Fruit fly (Drosophila melanogaster) whole organism, prepupa: ENCODE results near the gene CG42727.

Source experiments
- Blimp-1 ChIP-seq: fragments of 200-800 bp; sonication (Bioruptor generic); optimal IDR thresholded peaks from 3 replicates; lab custom pipeline; 2017; ENCODE audit warnings: missing biosample characterization, missing genetic modification characterization, mild to moderate bottlenecking, moderate library complexity, missing genetic modification reagents
- CG10631 ChIP-seq: fragments of 200-800 bp; sonication (Bioruptor generic); optimal IDR thresholded peaks from 2 replicates; lab custom pipeline; 2016; ENCODE audit warnings: missing biosample characterization, missing genetic modification characterization
- CG10669 ChIP-seq: fragments of 200-800 bp; sonication (Bioruptor generic); optimal IDR thresholded peaks from 3 replicates; lab custom pipeline; 2018; ENCODE audit warnings: missing biosample characterization, mild to moderate bottlenecking, missing genetic modification characterization, moderate library complexity
- CG11294 ChIP-seq: fragments of 200-800 bp; sonication (Bioruptor generic); IDR thresholded peaks from 2 replicates; pipeline ENCODE4 v1.3.6; 2022; ENCODE audit warnings: missing biosample characterization, missing genetic modification characterization
- CG11762 ChIP-seq: fragments of 200-800 bp; sonication (Bioruptor generic); optimal IDR thresholded peaks from 3 replicates; lab custom pipeline; 2016; ENCODE audit warnings: missing biosample characterization, missing genetic modification characterization; ENCODE audit not compliant: insufficient read depth
- CG15336 ChIP-seq: fragments of 200-800 bp; sonication (Bioruptor generic); IDR thresholded peaks from 2 replicates; pipeline ENCODE4 v1.3.6; 2022; ENCODE audit warnings: missing biosample characterization, missing genetic modification characterization
- CG1621 ChIP-seq: fragments of 200-800 bp; sonication (Bioruptor generic); optimal IDR thresholded peaks from 3 replicates; lab custom pipeline; 2018; ENCODE audit warnings: missing biosample characterization, mild to moderate bottlenecking, missing genetic modification characterization
- CG16779 ChIP-seq: fragments of 200-800 bp; sonication (Bioruptor generic); optimal IDR thresholded peaks from 3 replicates; lab custom pipeline; 2017; ENCODE audit warnings: missing biosample characterization, mild to moderate bottlenecking, missing genetic modification characterization
- CG3032 ChIP-seq: fragments of 200-800 bp; optimal IDR thresholded peaks from 2 replicates; lab custom pipeline; 2019; ENCODE audit warnings: missing biosample characterization, mild to moderate bottlenecking, missing genetic modification characterization, moderate library complexity
- CG31627 ChIP-seq: fragments of 200-800 bp; sonication (Bioruptor generic); optimal IDR thresholded peaks from 3 replicates; lab custom pipeline; 2016; ENCODE audit warnings: missing biosample characterization, missing genetic modification characterization
- CG32006 ChIP-seq: fragments of 200-800 bp; sonication (Bioruptor generic); optimal IDR thresholded peaks from 3 replicates; lab custom pipeline; 2017; ENCODE audit warnings: missing biosample characterization, mild to moderate bottlenecking, missing genetic modification characterization
- CG34406 ChIP-seq: fragments of 200-800 bp; sonication (Bioruptor generic); optimal IDR thresholded peaks from 3 replicates; lab custom pipeline; 2016; ENCODE audit warnings: missing biosample characterization, missing genetic modification characterization
- CG4318 ChIP-seq: fragments of 200-800 bp; sonication (Bioruptor generic); optimal IDR thresholded peaks from 3 replicates; lab custom pipeline; 2017; ENCODE audit warnings: missing biosample characterization, mild to moderate bottlenecking, missing genetic modification characterization
- CG6163 ChIP-seq: fragments of 200-800 bp; sonication (Bioruptor generic); IDR thresholded peaks from 3 replicates; pipeline ENCODE4 v1.3.6; 2022; ENCODE audit warnings: missing biosample characterization, missing genetic modification characterization
- CG6276 ChIP-seq: fragments of 200-800 bp; sonication (Bioruptor generic); optimal IDR thresholded peaks from 2 replicates; lab custom pipeline; 2017; ENCODE audit warnings: missing biosample characterization, mild to moderate bottlenecking, missing genetic modification characterization
- CG6792 ChIP-seq: fragments of 200-800 bp; sonication (Bioruptor generic); optimal IDR thresholded peaks from 3 replicates; lab custom pipeline; 2016; ENCODE audit warnings: missing biosample characterization, missing genetic modification characterization
- CG6808 ChIP-seq: fragments of 200-800 bp; sonication (Bioruptor generic); optimal IDR thresholded peaks from 3 replicates; lab custom pipeline; 2017; ENCODE audit warnings: missing biosample characterization, missing genetic modification characterization, mild to moderate bottlenecking, moderate library complexity, missing genetic modification reagents
- CG7368 ChIP-seq: fragments of 200-800 bp; sonication (Bioruptor generic); optimal IDR thresholded peaks from 3 replicates; lab custom pipeline; 2016; ENCODE audit warnings: missing biosample characterization, missing genetic modification characterization
- CG8119 ChIP-seq: fragments of 200-800 bp; sonication (Bioruptor generic); IDR thresholded peaks from 3 replicates; pipeline ENCODE4 v1.3.6; 2022; ENCODE audit warnings: missing biosample characterization, missing genetic modification characterization
- CG8632 ChIP-seq: fragments of 200-800 bp; sonication (Bioruptor generic); optimal IDR thresholded peaks from 3 replicates; lab custom pipeline; 2016; ENCODE audit warnings: missing biosample characterization, missing genetic modification characterization
- CG9139 ChIP-seq: fragments of 200-800 bp; sonication (Bioruptor generic); optimal IDR thresholded peaks from 3 replicates; lab custom pipeline; 2017; ENCODE audit warnings: missing biosample characterization, mild to moderate bottlenecking, missing genetic modification characterization
- Eip75B ChIP-seq: fragments of 200-800 bp; sonication (Bioruptor generic); optimal IDR thresholded peaks from 3 replicates; lab custom pipeline; 2016; ENCODE audit warnings: missing biosample characterization, missing genetic modification characterization
- Eip78C ChIP-seq: fragments of 200-800 bp; sonication (Bioruptor generic); peaks from one replicate; lab custom pipeline; 2016; ENCODE audit warnings: missing biosample characterization, missing genetic modification characterization
- Ets21C ChIP-seq: fragments of 200-800 bp; sonication (Bioruptor generic); optimal IDR thresholded peaks from 3 replicates; lab custom pipeline; 2016; ENCODE audit warnings: missing biosample characterization, missing genetic modification characterization
- Ets96B ChIP-seq: fragments of 200-800 bp; optimal IDR thresholded peaks from 2 replicates; lab custom pipeline; 2019; ENCODE audit warnings: missing biosample characterization, mild to moderate bottlenecking, missing genetic modification characterization, moderate library complexity
- Met ChIP-seq: fragments of 200-800 bp; sonication (Bioruptor generic); optimal IDR thresholded peaks from 3 replicates; lab custom pipeline; 2016; ENCODE audit warnings: missing biosample characterization, missing genetic modification characterization
- Sox14 ChIP-seq: fragments of 200-800 bp; sonication (Bioruptor generic); optimal IDR thresholded peaks from 3 replicates; lab custom pipeline; 2016; ENCODE audit warnings: missing biosample characterization, missing genetic modification characterization
- Sox15 ChIP-seq: fragments of 200-800 bp; sonication (Bioruptor generic); optimal IDR thresholded peaks from 3 replicates; lab custom pipeline; 2016; ENCODE audit warnings: missing biosample characterization, missing genetic modification characterization
- achi ChIP-seq: fragments of 200-800 bp; sonication (Bioruptor generic); optimal IDR thresholded peaks from 3 replicates; lab custom pipeline; 2016; ENCODE audit warnings: missing biosample characterization, missing genetic modification characterization
- acj6 ChIP-seq: fragments of 200-800 bp; sonication (Bioruptor generic); optimal IDR thresholded peaks from 3 replicates; lab custom pipeline; 2016; ENCODE audit warnings: missing biosample characterization, missing genetic modification characterization
- cyc ChIP-seq: fragments of 200-800 bp; sonication (Bioruptor generic); optimal IDR thresholded peaks from 3 replicates; lab custom pipeline; 2016; ENCODE audit warnings: missing biosample characterization, missing genetic modification characterization
- dac ChIP-seq: fragments of 200-800 bp; sonication (Bioruptor generic); optimal IDR thresholded peaks from 2 replicates; lab custom pipeline; 2017; ENCODE audit warnings: missing biosample characterization, mild to moderate bottlenecking, missing genetic modification characterization
- eg ChIP-seq: fragments of 200-800 bp; sonication (Bioruptor generic); IDR thresholded peaks from 3 replicates; pipeline ENCODE4 v1.3.6; 2022; ENCODE audit warnings: missing biosample characterization, missing genetic modification characterization
- esn ChIP-seq: fragments of 200-800 bp; sonication (Bioruptor generic); optimal IDR thresholded peaks from 2 replicates; lab custom pipeline; 2016; ENCODE audit warnings: missing biosample characterization, mild to moderate bottlenecking, missing genetic modification characterization, moderate library complexity
- lz ChIP-seq: fragments of 200-800 bp; sonication (Bioruptor generic); optimal IDR thresholded peaks from 3 replicates; lab custom pipeline; 2016; ENCODE audit warnings: missing biosample characterization, missing genetic modification characterization
- net ChIP-seq: fragments of 200-800 bp; sonication (Bioruptor generic); optimal IDR thresholded peaks from 3 replicates; lab custom pipeline; 2016; ENCODE audit warnings: missing biosample characterization, missing genetic modification characterization
- svp ChIP-seq: fragments of 200-800 bp; sonication (Bioruptor generic); peaks from one replicate; lab custom pipeline; 2016; ENCODE audit warnings: missing biosample characterization, missing genetic modification characterization
- topi ChIP-seq: fragments of 200-800 bp; sonication (Bioruptor generic); optimal IDR thresholded peaks from 3 replicates; lab custom pipeline; 2016; ENCODE audit warnings: missing biosample characterization, missing genetic modification characterization

Gene CG42727

dm6 chr3R:15347822-15348221, at the start of gene CG42727, which contains the start of gene CG42726:
CG42727 (plus strand) TSS chr3R:15348048.
CG42726 (plus strand) TSS chr3R:15348048.
- TF ChIP-seq CG6808 (GFP tag; lab: Kevin White, UChicago) (no peak), lz (GFP tag; lab: Kevin White, UChicago) (peak; percentile 48), acj6 (GFP tag; lab: Kevin White, UChicago) (no peak), Sox15 (GFP tag; lab: Kevin White, UChicago) (peak; percentile 13), CG10669 (GFP tag; lab: Kevin White, UChicago) (peak; percentile 24), CG4318 (GFP tag; lab: Kevin White, UChicago) (no peak), CG3032 (peak; percentile 52), eg (GFP tag; lab: Robert Waterston, UW) (peak; percentile 56; the same call in 1 of the 3 replicates), CG11762 (peak; percentile 10), achi (GFP tag; lab: Kevin White, UChicago) (peak; percentile 30), CG6163 (GFP tag; lab: Robert Waterston, UW) (peak; percentile 51), CG32006 (no peak), Sox14 (GFP tag; lab: Kevin White, UChicago) (peak; percentile 52), Met (GFP tag; lab: Kevin White, UChicago) (no peak), Eip78C (peak; percentile 87), cyc (peak; percentile 34), esn (GFP tag; lab: Kevin White, UChicago) (peak; percentile 69), CG31627 (GFP tag; lab: Kevin White, UChicago) (peak; percentile 42), CG6792 (GFP tag; lab: Kevin White, UChicago) (peak; percentile 44), Ets96B (tag; lab: Kevin White, UChicago) (peak; percentile 44), CG8632 (GFP tag; lab: Kevin White, UChicago) (peak; percentile 22), CG10631 (GFP tag; lab: Kevin White, UChicago) (peak; percentile 47), topi (peak; percentile 44), Blimp-1 (no peak), CG34406 (GFP tag; lab: Kevin White, UChicago) (peak; percentile 44), dac (peak; percentile 28), CG11294 (GFP tag; lab: Robert Waterston, UW) (0 out of 2 replicates have a peak, but pooled peaks have one; percentile 27), CG15336 (GFP tag; lab: Robert Waterston, UW) (no peak)
- TF ChIP-seq, all 60 proteins: peak for 21

- TF ChIP-seq CG8632 (GFP tag; lab: Kevin White, UChicago): no peak
- TF ChIP-seq svp (GFP tag; lab: Kevin White, UChicago): no peak
- TF ChIP-seq eg (GFP tag; lab: Robert Waterston, UW): no peak
- TF ChIP-seq CG6276 (GFP tag; lab: Kevin White, UChicago): no peak
- no peak for TF ChIP-seq Ets96B (tag; lab: Kevin White, UChicago)
- TF ChIP-seq Ets21C (GFP tag; lab: Kevin White, UChicago): no peak
- TF ChIP-seq CG15336 (GFP tag; lab: Robert Waterston, UW): no peak
- TF ChIP-seq net (GFP tag; lab: Kevin White, UChicago): no peak
- no peak for TF ChIP-seq Eip75B (GFP tag; lab: Kevin White, UChicago)
- no peak for TF ChIP-seq CG1621
- no peak for TF ChIP-seq CG7368 (GFP tag; lab: Kevin White, UChicago)
- no peak for TF ChIP-seq CG8119
- TF ChIP-seq CG34406 (GFP tag; lab: Kevin White, UChicago): no peak
Measured at dm6 chr3R:15305246-15305645, 42.6 kb upstream of the CG42727 start.

dm6 chr3R:15309924-15310323, 37.9 kb upstream of the CG42727 start, which contains the start of gene Tm2:
Tm2 (plus strand) TSS chr3R:15310193.
- TF ChIP-seq CG9139 (GFP tag; lab: Kevin White, UChicago): no peak
- TF ChIP-seq Ets21C (GFP tag; lab: Kevin White, UChicago): no peak
- TF ChIP-seq cyc: no peak
- no peak for TF ChIP-seq CG11294 (GFP tag; lab: Robert Waterston, UW)
- no peak for TF ChIP-seq CG16779 (tag; lab: Kevin White, UChicago)
